Worm (Caenorhabditis elegans) whole organism, midembryonic: ENCODE measurements around the gene F53E2.2.

Experiments used
- T22C8.4 ChIP-seq: fragments of 200-800 bp; sonication (Bioruptor generic); IDR thresholded peaks from 2 replicates; pipeline ENCODE4 v1.3.6; 2022; ENCODE audit warnings: missing genetic modification characterization, missing compliant biosample characterization
- flt-1 ChIP-seq: fragments of 200-800 bp; sonication (Bioruptor generic); IDR thresholded peaks from 2 replicates; pipeline ENCODE4 v1.3.6; 2022; ENCODE audit warnings: missing genetic modification characterization, missing compliant biosample characterization
- ref-1 ChIP-seq: fragments of 200-800 bp; sonication (Bioruptor generic); conservative IDR thresholded peaks from 2 replicates; pipeline ENCODE4 v1.3.6; 2022; ENCODE audit warnings: missing genetic modification reagents, missing genetic modification characterization, missing compliant biosample characterization
- ztf-23 ChIP-seq: fragments of 200-800 bp; sonication (Bioruptor generic); IDR thresholded peaks from 2 replicates; pipeline ENCODE4 v1.3.6; 2022; ENCODE audit warnings: missing genetic modification reagents, missing genetic modification characterization, missing compliant biosample characterization
- ztf-29 ChIP-seq: fragments of 200-800 bp; sonication (Bioruptor generic); IDR thresholded peaks from 2 replicates; pipeline ENCODE4 v1.3.6; 2022; ENCODE audit warnings: missing genetic modification reagents, missing genetic modification characterization, missing compliant biosample characterization

ce11 chrV:1465932-1466331 is 9.0 kb upstream of the F53E2.2 start:
- no peak for TF ChIP-seq ztf-29 (GFP tag; lab: Robert Waterston, UW)
- TF ChIP-seq ref-1, result no peak
- TF ChIP-seq T22C8.4 (GFP tag; lab: Robert Waterston, UW), result no peak
- no peak for TF ChIP-seq ztf-23 (GFP tag; lab: Robert Waterston, UW)
- no peak for TF ChIP-seq flt-1 (GFP tag; lab: Robert Waterston, UW)
